Worm (Caenorhabditis elegans) whole organism, early embryonic: Measurements from ENCODE around the gene blos-1.

Source experiments
- F13C5.2 ChIP-seq: sonication (generic microtip); optimal IDR thresholded peaks from 2 replicates; lab custom pipeline; 2017; ENCODE audit warnings: mild to moderate bottlenecking, missing genetic modification characterization, inconsistent platforms, missing compliant biosample characterization
- ama-1 ChIP-seq: fragments of 150-350 bp; optimal IDR thresholded peaks from 2 replicates; lab custom pipeline; 2014
- ceh-13 ChIP-seq: fragments of 200-800 bp; sonication (Bioruptor generic); optimal IDR thresholded peaks from 2 replicates; lab custom pipeline; 2018; ENCODE audit warnings: mild to moderate bottlenecking, missing genetic modification characterization, missing compliant biosample characterization
- ceh-36 ChIP-seq: sonication (generic microtip); optimal IDR thresholded peaks from 2 replicates; lab custom pipeline; 2016; ENCODE audit warnings: missing genetic modification characterization, inconsistent platforms, missing compliant biosample characterization
- ets-7 ChIP-seq: sonication (generic microtip); optimal IDR thresholded peaks from 2 replicates; lab custom pipeline; 2016; ENCODE audit warnings: missing genotype, missing genetic modification characterization, missing compliant biosample characterization
- flt-1 ChIP-seq: fragments of 200-800 bp; sonication (Bioruptor generic); IDR thresholded peaks from 2 replicates; pipeline ENCODE4 v1.3.6; 2022; ENCODE audit warnings: missing genetic modification characterization, missing compliant biosample characterization
- hmbx-1 ChIP-seq: sonication (generic microtip); optimal IDR thresholded peaks from 2 replicates; lab custom pipeline; 2016; ENCODE audit warnings: mild to moderate bottlenecking, missing genetic modification characterization, missing compliant biosample characterization
- hmg-4 ChIP-seq: fragments of 200-800 bp; sonication (Bioruptor generic); optimal IDR thresholded peaks from 2 replicates; lab custom pipeline; 2018; ENCODE audit warnings: mild to moderate bottlenecking, missing genetic modification characterization, missing compliant biosample characterization
- hnd-1 ChIP-seq: sonication (generic microtip); optimal IDR thresholded peaks from 2 replicates; lab custom pipeline; 2016; ENCODE audit warnings: missing genetic modification characterization, missing compliant biosample characterization
- scrt-1 ChIP-seq: fragments of 200-800 bp; sonication (Bioruptor generic); IDR thresholded peaks from 2 replicates; pipeline ENCODE4 v1.3.6; 2022; ENCODE audit warnings: missing genetic modification characterization, missing compliant biosample characterization
- sea-1 ChIP-seq: fragments of 200-800 bp; sonication (Bioruptor generic); conservative IDR thresholded peaks from 2 replicates; pipeline ENCODE4 v1.3.6; 2022; ENCODE audit warnings: missing genetic modification characterization, missing compliant biosample characterization

- TF ChIP-seq hnd-1 (tag; lab: Kevin White, UChicago), result no peak
- no peak for TF ChIP-seq ama-1 (lab: Kevin White, UChicago)
- TF ChIP-seq hmg-4 (GFP tag; lab: Kevin White, UChicago), result no peak
- no peak for TF ChIP-seq ceh-36
- TF ChIP-seq flt-1 (GFP tag; lab: Robert Waterston, UW), result no peak
- TF ChIP-seq F13C5.2 (tag; lab: Kevin White, UChicago), result no peak
- no peak for TF ChIP-seq hmbx-1 (tag; lab: Kevin White, UChicago)
- TF ChIP-seq ets-7, result no peak
- no peak for TF ChIP-seq ceh-13
- TF ChIP-seq scrt-1 (GFP tag; lab: Robert Waterston, UW), result no peak
- TF ChIP-seq sea-1 (GFP tag; lab: Robert Waterston, UW), result no peak
Observed at ce11 chrIII:10233979-10234378, 22.2 kb upstream of the blos-1 start, which contains the start of gene paml-1.
